Worm (Caenorhabditis elegans) whole organism, L4 larva: ENCODE data around the gene bcs-1.
A peak's percentile ranks its signal among the peaks of the same experiment; 100 is the strongest.

Experiments used
- D1046.2 ChIP-seq: fragments of 200-800 bp; sonication (Bioruptor generic); IDR thresholded peaks from 2 replicates; pipeline ENCODE4 v1.3.6; 2022; ENCODE audit warnings: missing genetic modification characterization, missing compliant biosample characterization
- F10B5.3 ChIP-seq: sonication (generic microtip); optimal IDR thresholded peaks from 2 replicates; lab custom pipeline; 2016; ENCODE audit warnings: mild to moderate bottlenecking, missing genetic modification characterization, missing compliant biosample characterization
- F26F4.8 ChIP-seq: fragments of 200-800 bp; sonication (Bioruptor generic); conservative IDR thresholded peaks from 2 replicates; pipeline ENCODE4 v1.3.6; 2022; ENCODE audit warnings: missing genetic modification characterization, missing compliant biosample characterization
- F37D6.2 ChIP-seq: sonication (generic microtip); optimal IDR thresholded peaks from 2 replicates; lab custom pipeline; 2016; ENCODE audit warnings: mild to moderate bottlenecking, missing genetic modification characterization, missing compliant biosample characterization
- ZK337.2 ChIP-seq: fragments of 200-800 bp; sonication (Bioruptor generic); IDR thresholded peaks from 2 replicates; pipeline ENCODE4 v1.3.6; 2022; ENCODE audit warnings: missing genetic modification reagents, missing genetic modification characterization, missing compliant biosample characterization
- aly-2 ChIP-seq: sonication (generic microtip); optimal IDR thresholded peaks from 2 replicates; lab custom pipeline; 2018; ENCODE audit warnings: missing biosample characterization, missing genetic modification characterization
- attf-4 ChIP-seq: sonication (generic microtip); optimal IDR thresholded peaks from 3 replicates; lab custom pipeline; 2017; ENCODE audit warnings: missing biosample characterization, missing genetic modification characterization
- ceh-28 ChIP-seq: fragments of 150-350 bp; optimal IDR thresholded peaks from 2 replicates; lab custom pipeline; 2014; ENCODE audit warnings: missing biosample characterization, missing genetic modification reagents, missing genetic modification characterization
- ceh-32 ChIP-seq: sonication (generic microtip); optimal IDR thresholded peaks from 2 replicates; lab custom pipeline; 2016; ENCODE audit warnings: mild to moderate bottlenecking, missing genetic modification characterization, missing compliant biosample characterization; ENCODE audit not compliant: poor library complexity
- ceh-44 ChIP-seq: fragments of 200-800 bp; sonication (Bioruptor generic); IDR thresholded peaks from 2 replicates; pipeline ENCODE4 v1.3.6; 2022; ENCODE audit warnings: missing genetic modification reagents, missing genetic modification characterization, missing compliant biosample characterization
- ceh-82 ChIP-seq: sonication (generic microtip); optimal IDR thresholded peaks from 2 replicates; lab custom pipeline; 2017; ENCODE audit warnings: missing biosample characterization, missing genetic modification characterization
- cey-2 ChIP-seq: sonication (generic microtip); optimal IDR thresholded peaks from 3 replicates; lab custom pipeline; 2017; ENCODE audit warnings: missing genetic modification characterization, mild to moderate bottlenecking, missing compliant biosample characterization, antibody characterized with exemption, borderline replicate concordance; ENCODE audit not compliant: insufficient read depth
- ctbp-1 ChIP-seq: fragments of 200-800 bp; sonication (Bioruptor generic); IDR thresholded peaks from 2 replicates; pipeline ENCODE4 v1.3.6; 2022; ENCODE audit warnings: missing genetic modification reagents, missing genetic modification characterization, missing compliant biosample characterization
- daf-16 ChIP-seq, 3 experiments: sonication (generic microtip); optimal IDR thresholded peaks; 2 replicates each; lab custom pipeline; 2016 to 2017; ENCODE audit warnings: missing genetic modification characterization in 3 of 3, missing genetic modification reagents in 3 of 3, mild to moderate bottlenecking in 2 of 3, missing compliant biosample characterization in 2 of 3, missing biosample characterization in 1 of 3, moderate library complexity in 1 of 3
- dmd-6 ChIP-seq: fragments of 200-800 bp; sonication (Bioruptor generic); IDR thresholded peaks from 2 replicates; pipeline ENCODE4 v1.3.6; 2022; ENCODE audit warnings: missing genetic modification reagents, missing genetic modification characterization, missing compliant biosample characterization
- dmd-9 ChIP-seq: fragments of 200-800 bp; sonication (Bioruptor generic); IDR thresholded peaks from 2 replicates; pipeline ENCODE4 v1.3.6; 2022; ENCODE audit warnings: missing genetic modification reagents, missing genetic modification characterization, missing compliant biosample characterization
- dpl-1 ChIP-seq: fragments of 150-350 bp; optimal IDR thresholded peaks from 2 replicates; lab custom pipeline; 2014; ENCODE audit warnings: missing biosample characterization, missing genetic modification reagents, missing genetic modification characterization
- duxl-1 ChIP-seq: sonication (generic microtip); optimal IDR thresholded peaks from 2 replicates; lab custom pipeline; 2016; ENCODE audit warnings: mild to moderate bottlenecking, missing genetic modification characterization, moderate library complexity, missing compliant biosample characterization; ENCODE audit not compliant: poor library complexity
- egl-27 ChIP-seq: sonication (generic microtip); optimal IDR thresholded peaks from 3 replicates; lab custom pipeline; 2017; ENCODE audit warnings: missing biosample characterization, missing genetic modification reagents, missing genetic modification characterization
- fkh-10 ChIP-seq: fragments of 150-350 bp; optimal IDR thresholded peaks from 2 replicates; lab custom pipeline; 2014; ENCODE audit warnings: missing biosample characterization, missing genetic modification reagents, missing genetic modification characterization
- fos-1 ChIP-seq: fragments of 150-350 bp; optimal IDR thresholded peaks from 2 replicates; lab custom pipeline; 2014; ENCODE audit warnings: missing biosample characterization, missing genetic modification characterization
- gei-8 ChIP-seq: fragments of 200-800 bp; sonication (Bioruptor generic); optimal IDR thresholded peaks from 2 replicates; lab custom pipeline; 2018; ENCODE audit warnings: mild to moderate bottlenecking, missing genetic modification characterization, missing compliant biosample characterization
- hif-1 ChIP-seq, 2 experiments: sonication (generic microtip); optimal IDR thresholded peaks; 2 replicates each; lab custom pipeline; 2016 to 2017; ENCODE audit warnings: missing compliant biosample characterization in 2 of 2, missing genetic modification characterization in 2 of 2, missing genetic modification reagents in 2 of 2, missing genotype in 2 of 2, mild to moderate bottlenecking in 1 of 2
- hlh-30 ChIP-seq: sonication (generic microtip); optimal IDR thresholded peaks from 2 replicates; lab custom pipeline; 2017; ENCODE audit warnings: antibody characterized with exemption, mild to moderate bottlenecking, missing genetic modification characterization, missing compliant biosample characterization; ENCODE audit not compliant: insufficient read depth
- lim-7 ChIP-seq: fragments of 200-800 bp; sonication (Bioruptor generic); IDR thresholded peaks from 2 replicates; pipeline ENCODE4 v1.3.6; 2022; ENCODE audit warnings: missing genetic modification characterization, missing compliant biosample characterization
- lin-15B ChIP-seq: fragments of 150-350 bp; sonication (generic microtip); optimal IDR thresholded peaks from 3 replicates; lab custom pipeline; 2014; ENCODE audit warnings: missing biosample characterization, missing genetic modification characterization
- lin-38 ChIP-seq: fragments of 200-800 bp; sonication (Bioruptor generic); IDR thresholded peaks from 2 replicates; pipeline ENCODE4 v1.3.6; 2022; ENCODE audit warnings: missing genetic modification reagents, missing genetic modification characterization, missing compliant biosample characterization
- lin-39 ChIP-seq: fragments of 150-350 bp; optimal IDR thresholded peaks from 2 replicates; lab custom pipeline; 2014; ENCODE audit warnings: missing biosample characterization, missing genetic modification reagents, missing genetic modification characterization
- lir-3 ChIP-seq: sonication (generic microtip); optimal IDR thresholded peaks from 2 replicates; lab custom pipeline; 2016; ENCODE audit warnings: mild to moderate bottlenecking, missing genetic modification characterization, missing compliant biosample characterization
- mdl-1 ChIP-seq, 2 experiments: fragments of 150-350 bp in 1 of 2; sonication (generic microtip) in 1 of 2; optimal IDR thresholded peaks; 2 replicates each; lab custom pipeline; 2014 to 2017; ENCODE audit warnings: missing biosample characterization in 2 of 2, missing genetic modification characterization in 2 of 2
- mes-2 ChIP-seq: sonication (generic microtip); optimal IDR thresholded peaks from 2 replicates; lab custom pipeline; 2016; ENCODE audit warnings: missing genotype, mild to moderate bottlenecking, missing genetic modification characterization, missing compliant biosample characterization; ENCODE audit not compliant: poor library complexity, severe bottlenecking
- mxl-2 ChIP-seq: fragments of 200-800 bp; sonication (Bioruptor generic); conservative IDR thresholded peaks from 2 replicates; pipeline ENCODE4 v1.3.6; 2022; ENCODE audit warnings: missing genetic modification reagents, missing genetic modification characterization, missing compliant biosample characterization
- mxl-3 ChIP-seq: fragments of 200-800 bp; sonication (Bioruptor generic); optimal IDR thresholded peaks from 2 replicates; lab custom pipeline; 2018; ENCODE audit warnings: mild to moderate bottlenecking, missing genetic modification characterization, missing compliant biosample characterization
- nhr-41 ChIP-seq: fragments of 200-800 bp; sonication (Bioruptor generic); IDR thresholded peaks from 2 replicates; pipeline ENCODE4 v1.3.6; 2022; ENCODE audit warnings: missing genetic modification reagents, missing genetic modification characterization, missing compliant biosample characterization
- nhr-76 ChIP-seq: fragments of 150-350 bp; optimal IDR thresholded peaks from 2 replicates; lab custom pipeline; 2014; ENCODE audit warnings: missing biosample characterization, missing genetic modification characterization
- rbr-2 ChIP-seq: sonication (generic microtip); optimal IDR thresholded peaks from 2 replicates; lab custom pipeline; 2016; ENCODE audit warnings: missing genotype, missing genetic modification characterization, missing compliant biosample characterization
- sdz-12 ChIP-seq: fragments of 200-800 bp; sonication (Bioruptor generic); optimal IDR thresholded peaks from 2 replicates; lab custom pipeline; 2018; ENCODE audit warnings: mild to moderate bottlenecking, missing genetic modification characterization, missing compliant biosample characterization
- set-16 ChIP-seq: fragments of 200-800 bp; sonication (Bioruptor generic); IDR thresholded peaks from 2 replicates; pipeline ENCODE4 v1.3.6; 2022; ENCODE audit warnings: missing genetic modification reagents, missing genetic modification characterization, missing compliant biosample characterization
- skn-1 ChIP-seq: fragments of 150-350 bp; optimal IDR thresholded peaks from 2 replicates; lab custom pipeline; 2014; ENCODE audit warnings: missing biosample characterization, missing genetic modification characterization
- snpc-1.2 ChIP-seq: fragments of 200-800 bp; sonication (Bioruptor generic); IDR thresholded peaks from 2 replicates; pipeline ENCODE4 v1.3.6; 2022; ENCODE audit warnings: missing genetic modification reagents, missing genetic modification characterization, missing compliant biosample characterization
- snpc-4 ChIP-seq: fragments of 150-350 bp; optimal IDR thresholded peaks from 2 replicates; lab custom pipeline; 2014; ENCODE audit warnings: missing biosample characterization, missing genetic modification characterization
- spr-3 ChIP-seq: fragments of 200-800 bp; sonication (Bioruptor generic); optimal IDR thresholded peaks from 2 replicates; lab custom pipeline; 2018; ENCODE audit warnings: mild to moderate bottlenecking, missing genetic modification characterization, missing compliant biosample characterization
- unc-39 ChIP-seq: sonication (generic microtip); optimal IDR thresholded peaks from 2 replicates; lab custom pipeline; 2017; ENCODE audit warnings: missing biosample characterization, missing genetic modification characterization
- vab-7 ChIP-seq: fragments of 200-800 bp; sonication (Bioruptor generic); IDR thresholded peaks from 2 replicates; pipeline ENCODE4 v1.3.6; 2022; ENCODE audit warnings: missing genetic modification reagents, missing genetic modification characterization, missing compliant biosample characterization
- zip-11 ChIP-seq: fragments of 200-800 bp; sonication (Bioruptor generic); IDR thresholded peaks from 2 replicates; pipeline ENCODE4 v1.3.6; 2022; ENCODE audit warnings: missing genetic modification characterization, missing compliant biosample characterization
- zip-2 ChIP-seq: fragments of 150-350 bp; optimal IDR thresholded peaks from 2 replicates; lab custom pipeline; 2014; ENCODE audit warnings: missing biosample characterization, missing genetic modification characterization
- ztf-7 ChIP-seq: fragments of 150-350 bp; optimal IDR thresholded peaks from 2 replicates; lab custom pipeline; 2014; ENCODE audit warnings: missing biosample characterization, missing genetic modification characterization

bcs-1 gene

DNA sequence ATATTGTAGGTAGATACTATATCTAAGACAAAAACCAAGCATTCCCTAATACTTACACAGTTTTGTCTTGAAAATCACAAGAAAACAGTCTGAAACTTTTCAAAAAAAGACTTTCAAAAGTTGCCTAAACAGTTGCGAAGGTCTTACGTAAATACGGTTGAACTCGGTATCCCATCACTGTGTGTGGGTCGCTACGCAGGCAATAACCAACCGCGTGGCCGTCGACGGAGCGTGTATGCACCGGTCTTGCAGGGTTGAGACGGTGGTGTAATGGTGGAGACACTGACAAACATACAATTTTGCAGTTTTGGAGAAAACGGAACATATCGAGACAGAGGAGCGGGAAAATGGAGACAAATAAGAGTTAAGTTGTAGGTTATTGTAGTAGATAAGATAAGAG is 9.7 kb upstream of the bcs-1 start, which contains the start of gene iff-2 (continued):
- TF ChIP-seq lim-7 (peak; percentile 70; the same call in 1 of the 2 replicates), ceh-28 (tag; lab: Kevin White, UChicago) (peak; percentile 41), aly-2 (tag; lab: Kevin White, UChicago) (peak; percentile 19), ctbp-1 (GFP tag; lab: Robert Waterston, UW) (peak; percentile 98), lir-3 (peak; percentile 76), zip-2 (peak; percentile 89), ceh-44 (GFP tag; lab: Robert Waterston, UW) (0 out of 2 replicates have a peak, but pooled peaks have one; percentile 56), fos-1 (peak; percentile 58), gei-8 (GFP tag; lab: Kevin White, UChicago) (peak; percentile 58), F26F4.8 (GFP tag; lab: Robert Waterston, UW) (no peak), duxl-1 (tag; lab: Kevin White, UChicago) (peak; percentile 97), daf-16 (GFP tag; optimal IDR thresholded peaks at IDR 0.05; lab: Kevin White, UChicago) (peak; percentile 89 to 91), daf-16 (tag; optimal IDR thresholded peaks at IDR 0.05; lab: Kevin White, UChicago) (peak; percentile 92), rbr-2 (tag; lab: Kevin White, UChicago) (peak; percentile 99)

DNA sequence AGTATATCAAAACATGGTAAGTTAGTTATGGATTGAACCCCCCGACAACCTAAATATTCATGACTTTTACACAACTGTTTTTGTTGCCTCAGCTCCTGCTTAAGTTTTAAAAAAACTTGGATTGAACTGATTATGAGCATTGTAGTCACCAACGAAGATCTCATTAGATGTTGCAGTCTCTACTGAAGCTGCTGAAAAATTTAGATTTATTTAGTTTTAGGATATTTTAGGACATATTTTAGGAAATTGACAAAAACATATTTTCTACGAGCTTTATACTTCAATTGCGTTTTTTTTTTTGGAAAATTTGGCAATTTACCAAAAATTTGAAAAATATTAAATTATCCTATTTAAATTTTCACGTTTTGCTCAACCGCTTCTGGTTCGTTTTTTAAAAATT is 8.9 kb upstream of the bcs-1 start, which contains the start of gene F54C9.14:
Gene F54C9.14 (plus strand): TSS at position 301 of the 400 bp plus-strand sequence.
- TF ChIP-seq duxl-1 (tag; lab: Kevin White, UChicago), result no peak
- TF ChIP-seq nhr-76 (tag; lab: Kevin White, UChicago), result no peak
- no peak for TF ChIP-seq mxl-2 (GFP tag; lab: Robert Waterston, UW)
- TF ChIP-seq fkh-10, result no peak
- TF ChIP-seq F26F4.8 (GFP tag; lab: Robert Waterston, UW), result no peak
- TF ChIP-seq F37D6.2 (tag; lab: Kevin White, UChicago), result no peak
- no peak for TF ChIP-seq mxl-3 (GFP tag; lab: Kevin White, UChicago)
- TF ChIP-seq skn-1, result no peak
- TF ChIP-seq egl-27, result no peak
- TF ChIP-seq lin-15B (tag; lab: Kevin White, UChicago), result no peak
- no peak for TF ChIP-seq cey-2
- TF ChIP-seq mdl-1 (tag; optimal IDR thresholded peaks at IDR 0.05; lab: Kevin White, UChicago), result no peak
- TF ChIP-seq gei-8 (GFP tag; lab: Kevin White, UChicago), result no peak
- no peak for TF ChIP-seq hlh-30 (tag; lab: Kevin White, UChicago)
- no peak for TF ChIP-seq ZK337.2 (GFP tag; lab: Robert Waterston, UW)
- no peak for TF ChIP-seq hif-1 (tag; optimal IDR thresholded peaks at IDR 0.05; lab: Kevin White, UChicago)
- TF ChIP-seq ceh-28 (tag; lab: Kevin White, UChicago), result no peak
- no peak for TF ChIP-seq F10B5.3 (tag; lab: Kevin White, UChicago)
- TF ChIP-seq snpc-4 (tag; lab: Kevin White, UChicago), result no peak
- no peak for TF ChIP-seq dmd-9
- TF ChIP-seq, all 104 proteins: peak for 0

ce11 chrII:8566039-8566438 is 4.8 kb upstream of the bcs-1 start, which contains the start of gene stc-1:
stc-1 (minus strand) TSS chrII:8566139.
- TF ChIP-seq mxl-3 (GFP tag; lab: Kevin White, UChicago), result no peak
- no peak for TF ChIP-seq zip-11 (GFP tag; lab: Robert Waterston, UW)
- TF ChIP-seq dmd-6 (GFP tag; lab: Robert Waterston, UW), result no peak
- no peak for TF ChIP-seq gei-8 (GFP tag; lab: Kevin White, UChicago)
- TF ChIP-seq ztf-7 (tag; lab: Kevin White, UChicago), result no peak
- TF ChIP-seq ceh-32 (tag; lab: Kevin White, UChicago), result no peak
- TF ChIP-seq mes-2 (tag; lab: Kevin White, UChicago), result peak; percentile 59
- TF ChIP-seq ceh-82 (tag; lab: Kevin White, UChicago), result no peak
- TF ChIP-seq nhr-41, result no peak
- no peak for TF ChIP-seq rbr-2 (tag; lab: Kevin White, UChicago)
- no peak for TF ChIP-seq vab-7 (GFP tag; lab: Robert Waterston, UW)
- TF ChIP-seq attf-4 (tag; lab: Kevin White, UChicago), result no peak
- TF ChIP-seq lin-39, result no peak
- peak; percentile 70 for TF ChIP-seq dpl-1
- TF ChIP-seq snpc-1.2 (GFP tag; lab: Robert Waterston, UW), result no peak
- no peak for TF ChIP-seq egl-27
- TF ChIP-seq unc-39 (tag; lab: Kevin White, UChicago), result no peak
- TF ChIP-seq set-16 (GFP tag; lab: Robert Waterston, UW), result no peak
- TF ChIP-seq sdz-12 (GFP tag; lab: Kevin White, UChicago), result no peak
- no peak for TF ChIP-seq D1046.2 (GFP tag; lab: Robert Waterston, UW)
- no peak for TF ChIP-seq zip-2
- peak; percentile 81 for TF ChIP-seq lin-38 (GFP tag; lab: Robert Waterston, UW)
- no peak for TF ChIP-seq spr-3
